Worm (Caenorhabditis elegans): ENCODE measurements around the gene Y105C5B.15.

ce11 chrIV:15951640-15952039 is at the start of gene Y105C5B.15:
- no peak for TF ChIP-seq nfya-1 (tag; optimal IDR thresholded peaks at IDR 0.05)
- no peak for TF ChIP-seq ceh-22 (tag; optimal IDR thresholded peaks at IDR 0.05)
- no peak for TF ChIP-seq sdc-2 (tag; optimal IDR thresholded peaks at IDR 0.05)
- no peak for TF ChIP-seq fkh-10 (GFP tag; optimal IDR thresholded peaks at IDR 0.05)
- TF ChIP-seq nhr-232 (tag; optimal IDR thresholded peaks at IDR 0.05): no peak
- no peak for TF ChIP-seq Y22D7AL.16 (tag; optimal IDR thresholded peaks at IDR 0.05)
- TF ChIP-seq hlh-30 (tag; optimal IDR thresholded peaks at IDR 0.05; ENCODE audit: insufficient read depth): no peak
- no peak for TF ChIP-seq syd-9 (tag; optimal IDR thresholded peaks at IDR 0.05)

Measured in whole organism, late embryonic.